Fruit fly (Drosophila melanogaster): ENCODE measurements around the gene CG12541.

CG12541 gene

DNA sequence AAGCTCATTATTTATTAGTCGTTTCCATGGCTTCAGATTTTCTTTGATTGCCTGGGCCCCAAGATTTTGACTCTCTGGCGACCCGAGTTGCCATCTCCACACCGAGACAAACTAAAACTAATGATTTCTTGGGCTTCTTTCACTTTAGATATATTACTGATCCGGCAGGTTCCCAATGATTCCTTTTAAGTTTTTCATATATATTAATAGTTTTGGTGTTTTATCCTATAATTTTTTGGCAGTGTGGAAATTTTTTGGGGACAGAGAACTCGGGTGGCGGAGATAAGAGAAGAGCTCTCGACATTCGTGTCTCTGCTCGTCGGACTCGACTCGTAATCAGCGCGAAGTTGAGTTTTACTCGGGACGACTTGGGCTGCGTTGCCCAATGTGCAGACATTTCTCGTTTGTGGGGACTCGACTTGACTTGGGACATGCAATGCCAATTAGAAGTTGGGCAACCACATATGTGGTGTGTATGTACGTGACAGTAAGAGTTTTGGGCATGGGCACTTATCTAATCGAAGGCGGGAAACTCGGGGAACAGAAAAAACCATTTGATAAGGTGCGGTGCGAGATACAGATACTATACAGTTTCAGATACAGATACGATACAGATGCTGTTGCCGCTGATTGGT is 64.6 kb downstream of the CG12541 start (continued):
- TF ChIP-seq Xrp1 (GFP tag; IDR thresholded peaks at IDR 0.05) (peak; percentile 51), CG8089 (GFP tag; optimal IDR thresholded peaks at IDR 0.05) (no peak), maf-S (GFP tag; optimal IDR thresholded peaks at IDR 0.05) (no peak), NC2β (GFP tag; optimal IDR thresholded peaks at IDR 0.05) (no peak), pho (GFP tag; optimal IDR thresholded peaks at IDR 0.05) (peak; percentile 36), corto (GFP tag; optimal IDR thresholded peaks at IDR 0.05) (peak; percentile 31), PHDP (tag; optimal IDR thresholded peaks at IDR 0.05) (peak; percentile 23), dati (GFP tag; IDR thresholded peaks at IDR 0.05) (no peak), Camta (GFP tag; optimal IDR thresholded peaks at IDR 0.05) (no peak), Hr51 (GFP tag; optimal IDR thresholded peaks at IDR 0.05) (peak; percentile 26 to 61), sens-2 (GFP tag; IDR thresholded peaks at IDR 0.05) (no peak), CG14014 (GFP tag; IDR thresholded peaks at IDR 0.05) (peak; percentile 16; the same call in 1 of the 2 replicates), CG6791 (GFP tag; IDR thresholded peaks at IDR 0.05; ENCODE audit: partially characterized antibody) (no peak), Spps (tag; optimal IDR thresholded peaks at IDR 0.05) (peak; percentile 39), CG14710 (tag; optimal IDR thresholded peaks at IDR 0.05) (peak; percentile 25), p53 (GFP tag; optimal IDR thresholded peaks at IDR 0.05) (no peak), Ada2b (GFP tag; IDR thresholded peaks at IDR 0.05) (peak; percentile 30; the same call in 1 of the 2 replicates), Pdp1 (GFP tag; optimal IDR thresholded peaks at IDR 0.05) (peak in 1 of 2 experiments; percentile 63), dmrt11E (tag; optimal IDR thresholded peaks at IDR 0.05) (peak; percentile 30), CG18599 (GFP tag; optimal IDR thresholded peaks at IDR 0.05) (peak; percentile 75), cas (GFP tag; IDR thresholded peaks at IDR 0.05) (no peak), CG10565 (GFP tag; optimal IDR thresholded peaks at IDR 0.05) (no peak), danr (GFP tag; IDR thresholded peaks at IDR 0.05) (no peak), D19A (tag; optimal IDR thresholded peaks at IDR 0.05) (peak; percentile 53), zfh1 (GFP tag; IDR thresholded peaks at IDR 0.05) (0 out of 3 replicates have a peak, but pooled peaks have one; percentile 42), twi (tag; optimal IDR thresholded peaks at IDR 0.05) (peak; percentile 35), CG7839 (tag; optimal IDR thresholded peaks at IDR 0.05) (peak; percentile 70), CG17829 (tag; optimal IDR thresholded peaks at IDR 0.05) (peak; percentile 46), Usf (GFP tag; optimal IDR thresholded peaks at IDR 0.05) (no peak), gsb (GFP tag; IDR thresholded peaks at IDR 0.05) (no peak), nerfin-1 (tag; optimal IDR thresholded peaks at IDR 0.05) (no peak), CG10979 (tag; optimal IDR thresholded peaks at IDR 0.05) (peak; percentile 35), salm (tag; optimal IDR thresholded peaks at IDR 0.05) (no peak), CG9437 (GFP tag; optimal IDR thresholded peaks at IDR 0.05) (peak; percentile 36), CG13287 (GFP tag; IDR thresholded peaks at IDR 0.05; ENCODE audit: partially characterized antibody) (no peak), CG6689 (GFP tag; IDR thresholded peaks at IDR 0.05) (peak; percentile 56; the same call in 1 of the 2 replicates), pros (GFP tag; optimal IDR thresholded peaks at IDR 0.05) (no peak), CG18476 (GFP tag; optimal IDR thresholded peaks at IDR 0.05) (no peak), ro (GFP tag; IDR thresholded peaks at IDR 0.05) (no peak), H2.0 (GFP tag; IDR thresholded peaks at IDR 0.05) (peak; percentile 46; the same call in 1 of the 2 replicates), kah (GFP tag; optimal IDR thresholded peaks at IDR 0.05) (no peak), CG7271 (tag; optimal IDR thresholded peaks at IDR 0.05) (no peak), CG10321 (GFP tag; IDR thresholded peaks at IDR 0.05) (no peak), repo (GFP tag; optimal IDR thresholded peaks at IDR 0.05) (no peak), CG16779 (GFP tag; IDR thresholded peaks at IDR 0.05) (0 out of 2 replicates have a peak, but pooled peaks have one; percentile 10), dpn (GFP tag; optimal IDR thresholded peaks at IDR 0.05) (peak in 1 of 2 experiments; percentile 24), pan (optimal IDR thresholded peaks at IDR 0.05) (no peak), pan (GFP tag; optimal IDR thresholded peaks at IDR 0.05 in 1 of 2, IDR thresholded peaks at IDR 0.05 in 1 of 2) (peak in 1 of 2 experiments; percentile 74), inv (GFP tag; IDR thresholded peaks at IDR 0.05; ENCODE audit: partially characterized antibody) (no peak), Hmx (GFP tag; optimal IDR thresholded peaks at IDR 0.05) (no peak)

Data from whole organism, embryonic.